Fruit fly (Drosophila melanogaster) whole organism, adult: ENCODE results near the gene Or13a.
A peak's percentile ranks its signal among the peaks of the same experiment; 100 is the strongest.

Experiments
- CG11617 ChIP-seq: fragments of 200-800 bp; sonication (Bioruptor generic); optimal IDR thresholded peaks from 2 replicates; lab custom pipeline; 2017; ENCODE audit warnings: mild to moderate bottlenecking, missing biosample characterization, missing genetic modification reagents, missing genetic modification characterization
- CG12768 ChIP-seq: fragments of 200-800 bp; sonication (Bioruptor generic); optimal IDR thresholded peaks from 2 replicates; lab custom pipeline; 2017; ENCODE audit warnings: missing biosample characterization, missing genetic modification characterization, mild to moderate bottlenecking, moderate library complexity, missing genetic modification reagents
- CG14711 ChIP-seq: fragments of 200-800 bp; sonication (Bioruptor generic); optimal IDR thresholded peaks from 2 replicates; lab custom pipeline; 2018; ENCODE audit warnings: missing biosample characterization, mild to moderate bottlenecking, missing genetic modification characterization, moderate library complexity
- CG1620 ChIP-seq: fragments of 200-800 bp; sonication (Bioruptor generic); optimal IDR thresholded peaks from 2 replicates; lab custom pipeline; 2016; ENCODE audit warnings: missing biosample characterization, missing genetic modification characterization
- CG33017 ChIP-seq: fragments of 200-800 bp; sonication (Bioruptor generic); optimal IDR thresholded peaks from 2 replicates; lab custom pipeline; 2018; ENCODE audit warnings: missing biosample characterization, mild to moderate bottlenecking, missing genetic modification characterization, moderate library complexity
- CG5204 ChIP-seq: fragments of 200-800 bp; sonication (Bioruptor generic); optimal IDR thresholded peaks from 2 replicates; lab custom pipeline; 2016; ENCODE audit warnings: missing biosample characterization, missing genetic modification characterization
- CG7045 ChIP-seq: fragments of 200-800 bp; sonication (Bioruptor generic); optimal IDR thresholded peaks from 2 replicates; lab custom pipeline; 2017; ENCODE audit warnings: missing biosample characterization, mild to moderate bottlenecking, missing genetic modification characterization
- CG7101 ChIP-seq: fragments of 200-800 bp; sonication (Bioruptor generic); optimal IDR thresholded peaks from 2 replicates; lab custom pipeline; 2018; ENCODE audit warnings: missing biosample characterization, mild to moderate bottlenecking, missing genetic modification characterization, moderate library complexity
- Clk ChIP-seq: fragments of 200-800 bp; sonication (Bioruptor generic); optimal IDR thresholded peaks from 2 replicates; lab custom pipeline; 2017; ENCODE audit warnings: missing biosample characterization, missing genetic modification characterization
- Crg-1 ChIP-seq: fragments of 200-800 bp; sonication (Bioruptor generic); optimal IDR thresholded peaks from 2 replicates; lab custom pipeline; 2016; ENCODE audit warnings: missing biosample characterization, missing genetic modification characterization
- Hr96 ChIP-seq: fragments of 200-800 bp; sonication (Bioruptor generic); optimal IDR thresholded peaks from 2 replicates; lab custom pipeline; 2016; ENCODE audit warnings: missing biosample characterization, missing genetic modification characterization
- Mnt ChIP-seq: fragments of 200-800 bp; sonication (Bioruptor generic); optimal IDR thresholded peaks from 2 replicates; lab custom pipeline; 2016; ENCODE audit warnings: missing biosample characterization, mild to moderate bottlenecking, missing genetic modification characterization
- bab1 ChIP-seq: fragments of 200-800 bp; sonication (Bioruptor generic); optimal IDR thresholded peaks from 3 replicates; lab custom pipeline; 2019; ENCODE audit warnings: missing biosample characterization, mild to moderate bottlenecking, missing genetic modification characterization, moderate library complexity
- cic ChIP-seq: fragments of 200-800 bp; sonication (Bioruptor generic); optimal IDR thresholded peaks from 2 replicates; lab custom pipeline; 2017; ENCODE audit warnings: missing biosample characterization, mild to moderate bottlenecking, missing genetic modification characterization, moderate library complexity
- cnc ChIP-seq, 2 experiments: fragments of >200 bp; optimal IDR thresholded peaks; 2 replicates each; lab custom pipeline; 2017
- kay ChIP-seq: fragments of 200-800 bp; sonication (Bioruptor generic); peaks from one replicate; lab custom pipeline; 2016; ENCODE audit warnings: missing biosample characterization, missing genetic modification characterization, borderline replicate concordance
- ovo ChIP-seq: fragments of 200-800 bp; sonication (Bioruptor generic); optimal IDR thresholded peaks from 2 replicates; lab custom pipeline; 2016; ENCODE audit warnings: missing biosample characterization, missing genetic modification characterization
- pad ChIP-seq: fragments of 200-800 bp; sonication (Bioruptor generic); optimal IDR thresholded peaks from 3 replicates; lab custom pipeline; 2017; ENCODE audit warnings: missing biosample characterization, missing genetic modification characterization, mild to moderate bottlenecking, moderate library complexity, missing genetic modification reagents
- tj ChIP-seq: fragments of 200-800 bp; sonication (Bioruptor generic); optimal IDR thresholded peaks from 3 replicates; lab custom pipeline; 2017; ENCODE audit warnings: missing biosample characterization, mild to moderate bottlenecking, missing genetic modification characterization, moderate library complexity
- toe ChIP-seq: fragments of 200-800 bp; sonication (Bioruptor generic); optimal IDR thresholded peaks from 2 replicates; lab custom pipeline; 2016; ENCODE audit warnings: missing biosample characterization, missing genetic modification characterization

The Or13a gene

dm6 chrX:15944735-15945323 is 29.4 kb upstream of the Or13a start, which contains the start of gene Rrp47:
Rrp47 (plus strand) TSS chrX:15944897.
- TF ChIP-seq pad (GFP tag; lab: Kevin White, UChicago) (no peak), cic (GFP tag; lab: Kevin White, UChicago) (no peak), bab1 (GFP tag; lab: Kevin White, UChicago) (peak; percentile 25), CG5204 (no peak), Clk (no peak), ovo (GFP tag; lab: Kevin White, UChicago) (no peak), CG33017 (tag; lab: Kevin White, UChicago) (no peak), toe (GFP tag; lab: Kevin White, UChicago) (no peak), kay (GFP tag; lab: Kevin White, UChicago) (peak; percentile 26), Crg-1 (GFP tag; lab: Kevin White, UChicago) (no peak), CG1620 (GFP tag; lab: Kevin White, UChicago) (no peak), Mnt (peak; percentile 16), CG7101 (tag; lab: Kevin White, UChicago) (no peak), Hr96 (GFP tag; lab: Kevin White, UChicago) (no peak), CG12768 (no peak), cnc (optimal IDR thresholded peaks at IDR 0.05; lab: Kevin White, UChicago) (no peak), CG11617 (GFP tag; lab: Kevin White, UChicago) (no peak), CG7045 (GFP tag; lab: Kevin White, UChicago) (no peak), CG14711 (tag; lab: Kevin White, UChicago) (no peak), tj (GFP tag; lab: Kevin White, UChicago) (no peak)

dm6 chrX:15950056-15950455 is 24.2 kb upstream of the Or13a start:
- no peak for TF ChIP-seq CG12768
- no peak for TF ChIP-seq CG7045 (GFP tag; lab: Kevin White, UChicago)
- no peak for TF ChIP-seq CG14711 (tag; lab: Kevin White, UChicago)
- TF ChIP-seq Crg-1 (GFP tag; lab: Kevin White, UChicago) = no peak
- no peak for TF ChIP-seq ovo (GFP tag; lab: Kevin White, UChicago)
- no peak for TF ChIP-seq CG7101 (tag; lab: Kevin White, UChicago)
- TF ChIP-seq cnc (optimal IDR thresholded peaks at IDR 0.05; lab: Kevin White, UChicago) = no peak
- no peak for TF ChIP-seq tj (GFP tag; lab: Kevin White, UChicago)
- no peak for TF ChIP-seq kay (GFP tag; lab: Kevin White, UChicago)
- no peak for TF ChIP-seq Mnt
- TF ChIP-seq CG33017 (tag; lab: Kevin White, UChicago) = no peak
- no peak for TF ChIP-seq CG1620 (GFP tag; lab: Kevin White, UChicago)
- TF ChIP-seq CG11617 (GFP tag; lab: Kevin White, UChicago) = no peak
- TF ChIP-seq Clk = no peak
- no peak for TF ChIP-seq cic (GFP tag; lab: Kevin White, UChicago)

dm6 chrX:15969577-15969976 is 4.6 kb upstream of the Or13a start:
- TF ChIP-seq CG12768 (no peak), CG14711 (tag; lab: Kevin White, UChicago) (no peak), cnc (optimal IDR thresholded peaks at IDR 0.05; lab: Kevin White, UChicago) (no peak), Clk (no peak), bab1 (GFP tag; lab: Kevin White, UChicago) (no peak), kay (GFP tag; lab: Kevin White, UChicago) (no peak), tj (GFP tag; lab: Kevin White, UChicago) (no peak), Mnt (no peak), toe (GFP tag; lab: Kevin White, UChicago) (no peak), CG7045 (GFP tag; lab: Kevin White, UChicago) (no peak), pad (GFP tag; lab: Kevin White, UChicago) (no peak), CG7101 (tag; lab: Kevin White, UChicago) (no peak), CG5204 (no peak), cic (GFP tag; lab: Kevin White, UChicago) (no peak), CG33017 (tag; lab: Kevin White, UChicago) (no peak)

- TF ChIP-seq CG5204 (no peak), Crg-1 (GFP tag; lab: Kevin White, UChicago) (no peak), CG11617 (GFP tag; lab: Kevin White, UChicago) (no peak), CG1620 (GFP tag; lab: Kevin White, UChicago) (no peak), CG7101 (tag; lab: Kevin White, UChicago) (no peak), Mnt (no peak), toe (GFP tag; lab: Kevin White, UChicago) (no peak), ovo (GFP tag; lab: Kevin White, UChicago) (no peak), bab1 (GFP tag; lab: Kevin White, UChicago) (no peak), cic (GFP tag; lab: Kevin White, UChicago) (no peak), Hr96 (GFP tag; lab: Kevin White, UChicago) (no peak), CG7045 (GFP tag; lab: Kevin White, UChicago) (no peak), pad (GFP tag; lab: Kevin White, UChicago) (no peak), Clk (no peak), CG12768 (no peak), CG14711 (tag; lab: Kevin White, UChicago) (no peak), tj (GFP tag; lab: Kevin White, UChicago) (no peak), cnc (optimal IDR thresholded peaks at IDR 0.05; lab: Kevin White, UChicago) (no peak)
Observed at dm6 chrX:15971574-15971973, 2.7 kb upstream of the Or13a start.

- TF ChIP-seq toe (GFP tag; lab: Kevin White, UChicago) = no peak
- TF ChIP-seq Mnt = no peak
- TF ChIP-seq ovo (GFP tag; lab: Kevin White, UChicago) = no peak
- TF ChIP-seq kay (GFP tag; lab: Kevin White, UChicago) = no peak
- no peak for TF ChIP-seq CG1620 (GFP tag; lab: Kevin White, UChicago)
- no peak for TF ChIP-seq cnc (optimal IDR thresholded peaks at IDR 0.05; lab: Kevin White, UChicago)
- no peak for TF ChIP-seq CG14711 (tag; lab: Kevin White, UChicago)
- no peak for TF ChIP-seq CG7045 (GFP tag; lab: Kevin White, UChicago)
- TF ChIP-seq Clk = no peak
- no peak for TF ChIP-seq tj (GFP tag; lab: Kevin White, UChicago)
- no peak for TF ChIP-seq CG11617 (GFP tag; lab: Kevin White, UChicago)
- TF ChIP-seq CG33017 (tag; lab: Kevin White, UChicago) = no peak
- no peak for TF ChIP-seq CG7101 (tag; lab: Kevin White, UChicago)
- no peak for TF ChIP-seq bab1 (GFP tag; lab: Kevin White, UChicago)
- no peak for TF ChIP-seq CG12768
- no peak for TF ChIP-seq Crg-1 (GFP tag; lab: Kevin White, UChicago)
- TF ChIP-seq pad (GFP tag; lab: Kevin White, UChicago) = no peak
- TF ChIP-seq cic (GFP tag; lab: Kevin White, UChicago) = no peak
Observed at dm6 chrX:15973157-15973774, 959 bp upstream of the Or13a start, which contains the start of gene mmd. mmd (minus strand) TSS chrX:15973159.
